Fruit fly (Drosophila melanogaster) whole organism, pupa: ENCODE data around the gene Aos1.

Experiments
- CG13204 ChIP-seq: fragments of 200-800 bp; sonication (Bioruptor generic); optimal IDR thresholded peaks from 2 replicates; lab custom pipeline; 2018; ENCODE audit warnings: missing biosample characterization, mild to moderate bottlenecking, missing genetic modification characterization, moderate library complexity
- CG14655 ChIP-seq: fragments of 200-800 bp; sonication (Bioruptor generic); optimal IDR thresholded peaks from 3 replicates; lab custom pipeline; 2017; ENCODE audit warnings: mild to moderate bottlenecking, missing biosample characterization, missing genetic modification reagents, missing genetic modification characterization
- CG32121 ChIP-seq: fragments of 200-800 bp; sonication (Bioruptor generic); IDR thresholded peaks from 2 replicates; pipeline ENCODE4 v1.3.6; 2022; ENCODE audit warnings: missing biosample characterization, missing genetic modification characterization
- CG34367 ChIP-seq: fragments of 200-800 bp; sonication (Bioruptor generic); optimal IDR thresholded peaks from 2 replicates; lab custom pipeline; 2018; ENCODE audit warnings: missing biosample characterization, mild to moderate bottlenecking, missing genetic modification characterization
- CG4496 ChIP-seq: fragments of 200-800 bp; sonication (Bioruptor generic); IDR thresholded peaks from 3 replicates; pipeline ENCODE4 v1.3.6; 2022; ENCODE audit warnings: missing biosample characterization, missing genetic modification characterization
- CG8159 ChIP-seq: fragments of 200-800 bp; sonication (Bioruptor generic); optimal IDR thresholded peaks from 3 replicates; lab custom pipeline; 2018; ENCODE audit warnings: missing biosample characterization, mild to moderate bottlenecking, missing genetic modification characterization, moderate library complexity
- CG8301 ChIP-seq: fragments of 200-800 bp; sonication (Bioruptor generic); optimal IDR thresholded peaks from 2 replicates; lab custom pipeline; 2018; ENCODE audit warnings: missing biosample characterization, mild to moderate bottlenecking, missing genetic modification characterization
- D1 ChIP-seq: fragments of 200-800 bp; sonication (Bioruptor generic); optimal IDR thresholded peaks from 2 replicates; lab custom pipeline; 2018; ENCODE audit warnings: missing biosample characterization, mild to moderate bottlenecking, missing genetic modification characterization, moderate library complexity
- Pif1A ChIP-seq: fragments of 200-800 bp; sonication (Bioruptor generic); optimal IDR thresholded peaks from 3 replicates; lab custom pipeline; 2016; ENCODE audit warnings: missing biosample characterization, missing genetic modification characterization
- rn ChIP-seq: fragments of 200-800 bp; sonication (Bioruptor generic); IDR thresholded peaks from 2 replicates; pipeline ENCODE4 v1.3.6; 2022; ENCODE audit warnings: missing biosample characterization, missing genetic modification characterization

dm6 chr3R:12459879-12460522, 26.4 kb upstream of the Aos1 start, which contains the start of the genes CG5961 and Polr3C:
- TF ChIP-seq CG34367 = no peak
- TF ChIP-seq Pif1A (GFP tag; lab: Kevin White, UChicago) = no peak
- TF ChIP-seq CG4496 (GFP tag; lab: Robert Waterston, UW) = no peak
- TF ChIP-seq CG32121 (GFP tag; lab: Robert Waterston, UW) = no peak
- no peak for TF ChIP-seq CG8159 (tag; lab: Kevin White, UChicago)
- no peak for TF ChIP-seq rn (GFP tag; lab: Robert Waterston, UW)
- no peak for TF ChIP-seq CG14655
- TF ChIP-seq CG8301 (tag; lab: Kevin White, UChicago) = no peak
- TF ChIP-seq CG13204 (GFP tag; lab: Kevin White, UChicago) = no peak
- TF ChIP-seq D1 = no peak
